Worm (Caenorhabditis elegans) whole organism, L3 larva: Measurements from ENCODE around the gene B0244.4.

Experiments
- aly-2 ChIP-seq: fragments of 150-350 bp; optimal IDR thresholded peaks from 2 replicates; lab custom pipeline; 2014; ENCODE audit warnings: missing biosample characterization, missing genetic modification characterization
- nhr-23 ChIP-seq: fragments of 150-350 bp; optimal IDR thresholded peaks from 2 replicates; lab custom pipeline; 2014; ENCODE audit warnings: missing biosample characterization, missing genetic modification reagents, missing genetic modification characterization
- nhr-237 ChIP-seq: fragments of 150-350 bp; optimal IDR thresholded peaks from 2 replicates; lab custom pipeline; 2014; ENCODE audit warnings: missing biosample characterization, missing genetic modification characterization
- unc-62 ChIP-seq: fragments of 150-350 bp; sonication (generic microtip); optimal IDR thresholded peaks from 4 replicates; lab custom pipeline; 2014; ENCODE audit warnings: missing biosample characterization, missing genetic modification reagents, missing genetic modification characterization

DNA sequence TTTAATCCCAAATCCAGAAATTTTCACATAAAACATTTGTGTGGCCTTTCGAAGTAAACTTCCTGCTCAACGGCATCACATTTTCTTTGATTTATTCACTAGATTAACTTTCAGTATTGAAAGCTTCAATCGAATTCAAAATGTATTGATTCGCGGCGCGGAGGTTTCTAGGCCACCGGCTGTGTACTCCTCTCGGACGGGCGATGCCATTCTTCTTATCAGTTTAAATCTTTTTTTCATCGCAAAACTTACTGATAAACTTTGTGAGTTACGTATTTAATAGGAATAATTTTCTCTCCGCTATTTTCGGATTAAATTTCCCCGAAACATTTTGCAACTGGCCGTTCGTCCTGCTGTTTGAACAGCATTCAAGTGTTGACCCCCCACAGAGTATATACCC lies 25.4 kb upstream of the B0244.4 start:
- TF ChIP-seq unc-62 (GFP tag; lab: Kevin White, UChicago) (no peak), aly-2 (no peak), nhr-23 (tag; lab: Kevin White, UChicago) (peak; percentile 74), nhr-237 (tag; lab: Kevin White, UChicago) (no peak)
